Worm (Caenorhabditis elegans) whole organism, young adult: ENCODE data around the gene F45E4.6.

ENCODE experiments used
- B0019.2 ChIP-seq: fragments of 200-800 bp; sonication (Bioruptor generic); conservative IDR thresholded peaks from 2 replicates; pipeline ENCODE4 v1.3.6; 2022; ENCODE audit warnings: missing genetic modification reagents, missing genetic modification characterization, missing compliant biosample characterization
- B0035.1 ChIP-seq: sonication (generic microtip); optimal IDR thresholded peaks from 2 replicates; lab custom pipeline; 2016; ENCODE audit warnings: missing genetic modification characterization, mild to moderate bottlenecking, missing compliant biosample characterization, missing genotype, missing genetic modification reagents
- B0261.1 ChIP-seq: sonication (generic microtip); optimal IDR thresholded peaks from 2 replicates; lab custom pipeline; 2016; ENCODE audit warnings: mild to moderate bottlenecking, missing genetic modification characterization, moderate library complexity, missing compliant biosample characterization
- C06A6.2 ChIP-seq: fragments of 200-800 bp; sonication (Bioruptor generic); conservative IDR thresholded peaks from 2 replicates; pipeline ENCODE4 v1.3.6; 2022; ENCODE audit warnings: missing genetic modification characterization, missing compliant biosample characterization
- D2030.7 ChIP-seq: fragments of 200-800 bp; sonication (Bioruptor generic); IDR thresholded peaks from 2 replicates; pipeline ENCODE4 v1.3.6; 2022; ENCODE audit warnings: missing genetic modification reagents, missing genetic modification characterization, missing compliant biosample characterization
- F10E7.11 ChIP-seq: sonication (generic microtip); optimal IDR thresholded peaks from 2 replicates; lab custom pipeline; 2017; ENCODE audit warnings: mild to moderate bottlenecking, missing genetic modification characterization, moderate library complexity, missing compliant biosample characterization
- F22D6.2 ChIP-seq: sonication (generic microtip); optimal IDR thresholded peaks from 2 replicates; lab custom pipeline; 2016; ENCODE audit warnings: mild to moderate bottlenecking, missing genetic modification characterization, missing compliant biosample characterization
- F23B12.7 ChIP-seq: sonication (generic microtip); optimal IDR thresholded peaks from 2 replicates; lab custom pipeline; 2017; ENCODE audit warnings: missing genetic modification characterization, mild to moderate bottlenecking, missing compliant biosample characterization, antibody characterized with exemption, moderate library complexity; ENCODE audit not compliant: insufficient read depth
- F39B2.1 ChIP-seq: fragments of 200-800 bp; sonication (Bioruptor generic); IDR thresholded peaks from 2 replicates; pipeline ENCODE4 v1.3.6; 2022; ENCODE audit warnings: missing genetic modification reagents, missing genetic modification characterization, missing compliant biosample characterization
- F49E8.2 ChIP-seq: sonication (generic microtip); optimal IDR thresholded peaks from 3 replicates; lab custom pipeline; 2017; ENCODE audit warnings: missing genetic modification characterization, mild to moderate bottlenecking, missing compliant biosample characterization, antibody characterized with exemption, moderate library complexity; ENCODE audit not compliant: insufficient read depth
- K12H6.12 ChIP-seq: fragments of 200-800 bp; sonication (Bioruptor generic); optimal IDR thresholded peaks from 2 replicates; lab custom pipeline; 2018; ENCODE audit warnings: mild to moderate bottlenecking, missing genetic modification characterization, missing compliant biosample characterization
- Y56A3A.18 ChIP-seq: fragments of 200-800 bp; sonication (Bioruptor generic); IDR thresholded peaks from 2 replicates; pipeline ENCODE4 v1.3.6; 2022; ENCODE audit warnings: missing genetic modification reagents, missing genetic modification characterization, missing compliant biosample characterization
- Y67H2A.10 ChIP-seq: fragments of 200-800 bp; sonication (Bioruptor generic); conservative IDR thresholded peaks from 2 replicates; pipeline ENCODE4 v1.3.6; 2022; ENCODE audit warnings: missing genetic modification reagents, missing genetic modification characterization, missing compliant biosample characterization
- ZK185.1 ChIP-seq: sonication (generic microtip); optimal IDR thresholded peaks from 2 replicates; lab custom pipeline; 2016; ENCODE audit warnings: mild to moderate bottlenecking, missing genetic modification characterization, missing compliant biosample characterization; ENCODE audit not compliant: poor library complexity, severe bottlenecking
- ama-1 ChIP-seq, 3 experiments: fragments of 150-350 bp in 1 of 3; sonication (generic microtip) in 2 of 3; optimal IDR thresholded peaks; 2 replicates each; lab custom pipeline; 2014 to 2018; ENCODE audit warnings: missing biosample characterization in 2 of 3, missing genetic modification characterization in 2 of 3, missing genetic modification reagents in 2 of 3
- aptf-2 ChIP-seq: fragments of 200-800 bp; sonication (Bioruptor generic); conservative IDR thresholded peaks from 2 replicates; pipeline ENCODE4 v1.3.6; 2022; ENCODE audit warnings: missing genetic modification reagents, missing genetic modification characterization, missing compliant biosample characterization
- attf-5 ChIP-seq: fragments of 200-800 bp; sonication (Bioruptor generic); optimal IDR thresholded peaks from 2 replicates; lab custom pipeline; 2018; ENCODE audit warnings: mild to moderate bottlenecking, missing genetic modification characterization, missing compliant biosample characterization
- ceh-100 ChIP-seq: fragments of 200-800 bp; sonication (Bioruptor generic); IDR thresholded peaks from 2 replicates; pipeline ENCODE4 v1.3.6; 2022; ENCODE audit warnings: missing genetic modification reagents, missing genetic modification characterization, missing compliant biosample characterization
- ceh-27 ChIP-seq: fragments of 200-800 bp; sonication (Bioruptor generic); optimal IDR thresholded peaks from 2 replicates; lab custom pipeline; 2018; ENCODE audit warnings: mild to moderate bottlenecking, missing genetic modification characterization, moderate library complexity, missing compliant biosample characterization
- ceh-40 ChIP-seq: fragments of 200-800 bp; sonication (Bioruptor generic); IDR thresholded peaks from 2 replicates; pipeline ENCODE4 v1.3.6; 2022; ENCODE audit warnings: missing genetic modification characterization, missing compliant biosample characterization
- ceh-91 ChIP-seq: fragments of 200-800 bp; sonication (Bioruptor generic); IDR thresholded peaks from 2 replicates; pipeline ENCODE4 v1.3.6; 2022; ENCODE audit warnings: missing genetic modification reagents, missing genetic modification characterization, missing compliant biosample characterization
- dpl-1 ChIP-seq: fragments of 150-350 bp; optimal IDR thresholded peaks from 2 replicates; lab custom pipeline; 2014; ENCODE audit warnings: missing biosample characterization, missing genetic modification reagents, missing genetic modification characterization
- efl-1 ChIP-seq: fragments of 150-350 bp; optimal IDR thresholded peaks from 2 replicates; lab custom pipeline; 2014; ENCODE audit warnings: missing biosample characterization, missing genetic modification reagents, missing genetic modification characterization
- egrh-3 ChIP-seq: fragments of 200-800 bp; sonication (Bioruptor generic); IDR thresholded peaks from 2 replicates; pipeline ENCODE4 v1.3.6; 2022; ENCODE audit warnings: missing genetic modification reagents, missing genetic modification characterization, missing compliant biosample characterization
- him-1 ChIP-seq: sonication (generic microtip); optimal IDR thresholded peaks from 2 replicates; lab custom pipeline; 2016; ENCODE audit warnings: missing genotype, missing genetic modification reagents, missing genetic modification characterization, missing compliant biosample characterization
- hsf-1 ChIP-seq: fragments of 200-800 bp; sonication (Bioruptor generic); IDR thresholded peaks from 2 replicates; pipeline ENCODE4 v1.3.6; 2022; ENCODE audit warnings: missing genetic modification reagents, missing genetic modification characterization, missing compliant biosample characterization
- let-526 ChIP-seq: fragments of 200-800 bp; sonication (Bioruptor generic); IDR thresholded peaks from 2 replicates; pipeline ENCODE4 v1.3.6; 2022; ENCODE audit warnings: missing genetic modification reagents, missing genetic modification characterization, missing compliant biosample characterization
- let-607 ChIP-seq, 2 experiments: fragments of 200-800 bp in 1 of 2; sonication (Bioruptor generic) in 1 of 2; sonication (generic microtip) in 1 of 2; optimal IDR thresholded peaks; 2 replicates each; lab custom pipeline; 2016 to 2018; ENCODE audit warnings: mild to moderate bottlenecking in 2 of 2, missing compliant biosample characterization in 2 of 2, missing genetic modification characterization in 2 of 2, moderate library complexity in 2 of 2, missing genotype in 1 of 2
- lin-35 ChIP-seq, 3 experiments: fragments of 150-350 bp in 2 of 3; sonication (generic microtip) in 1 of 3; optimal IDR thresholded peaks; 2 replicates each; lab custom pipeline; 2014 to 2018; ENCODE audit warnings: missing biosample characterization in 3 of 3, missing genetic modification characterization in 3 of 3, missing genetic modification reagents in 3 of 3
- lin-54 ChIP-seq: fragments of 200-800 bp; sonication (Bioruptor generic); optimal IDR thresholded peaks from 2 replicates; lab custom pipeline; 2018; ENCODE audit warnings: mild to moderate bottlenecking, missing genetic modification characterization, missing compliant biosample characterization
- madf-3 ChIP-seq: fragments of 200-800 bp; sonication (Bioruptor generic); IDR thresholded peaks from 2 replicates; pipeline ENCODE4 v1.3.6; 2022; ENCODE audit warnings: missing genetic modification reagents, missing genetic modification characterization, missing compliant biosample characterization
- madf-6 ChIP-seq: fragments of 200-800 bp; sonication (Bioruptor generic); IDR thresholded peaks from 2 replicates; pipeline ENCODE4 v1.3.6; 2022; ENCODE audit warnings: missing genetic modification reagents, missing genetic modification characterization, missing compliant biosample characterization
- mxl-1 ChIP-seq: sonication (generic microtip); optimal IDR thresholded peaks from 2 replicates; lab custom pipeline; 2016; ENCODE audit warnings: missing genetic modification characterization, missing compliant biosample characterization
- nfya-1 ChIP-seq: sonication (generic microtip); optimal IDR thresholded peaks from 2 replicates; lab custom pipeline; 2017; ENCODE audit warnings: antibody characterized with exemption, missing compliant biosample characterization, missing genetic modification characterization, borderline replicate concordance; ENCODE audit not compliant: insufficient read depth
- nfya-2 ChIP-seq: fragments of 200-800 bp; sonication (Bioruptor generic); IDR thresholded peaks from 2 replicates; pipeline ENCODE4 v1.3.6; 2022; ENCODE audit warnings: missing genetic modification reagents, missing genetic modification characterization, missing compliant biosample characterization
- nhr-90 ChIP-seq: sonication (generic microtip); optimal IDR thresholded peaks from 2 replicates; lab custom pipeline; 2016; ENCODE audit warnings: missing genotype, mild to moderate bottlenecking, missing genetic modification characterization, missing compliant biosample characterization
- pbrm-1 ChIP-seq: fragments of 200-800 bp; sonication (Bioruptor generic); IDR thresholded peaks from 2 replicates; pipeline ENCODE4 v1.3.6; 2022; ENCODE audit warnings: missing genetic modification reagents, missing genetic modification characterization, missing compliant biosample characterization
- pha-4 ChIP-seq: fragments of 150-350 bp; sonication (generic microtip); optimal IDR thresholded peaks from 2 replicates; lab custom pipeline; 2014; ENCODE audit warnings: missing biosample characterization, missing genetic modification reagents, missing genetic modification characterization
- rpc-1 ChIP-seq, 2 experiments: fragments of 150-350 bp in 1 of 2; sonication (generic microtip) in 1 of 2; optimal IDR thresholded peaks; 2 replicates each; lab custom pipeline; 2014 to 2018; ENCODE audit warnings: missing biosample characterization in 1 of 2, missing genetic modification characterization in 1 of 2, missing genetic modification reagents in 1 of 2, missing genotype in 1 of 2
- snpc-4 ChIP-seq, 5 experiments: fragments of 150-350 bp in 1 of 5; sonication (generic microtip) in 4 of 5; optimal IDR thresholded peaks; 2 replicates each; lab custom pipeline; 2014 to 2018; ENCODE audit warnings: missing genetic modification characterization in 5 of 5, missing biosample characterization in 3 of 5, antibody characterized with exemption in 2 of 5, mild to moderate bottlenecking in 2 of 5, missing compliant biosample characterization in 2 of 5, missing genotype in 2 of 5, moderate library complexity in 2 of 5, missing genetic modification reagents in 1 of 5
- somi-1 ChIP-seq: fragments of 200-800 bp; sonication (Bioruptor generic); optimal IDR thresholded peaks from 2 replicates; lab custom pipeline; 2018; ENCODE audit warnings: mild to moderate bottlenecking, missing genetic modification characterization, missing compliant biosample characterization
- sptf-2 ChIP-seq: fragments of 200-800 bp; sonication (Bioruptor generic); optimal IDR thresholded peaks from 2 replicates; lab custom pipeline; 2018; ENCODE audit warnings: mild to moderate bottlenecking, missing genetic modification characterization, missing compliant biosample characterization
- tbx-9 ChIP-seq: sonication (generic microtip); optimal IDR thresholded peaks from 2 replicates; lab custom pipeline; 2016; ENCODE audit warnings: borderline replicate concordance, missing genetic modification characterization, inconsistent platforms, missing compliant biosample characterization
- ztf-18 ChIP-seq: sonication (generic microtip); optimal IDR thresholded peaks from 2 replicates; lab custom pipeline; 2016; ENCODE audit warnings: missing genotype, mild to moderate bottlenecking, missing genetic modification characterization, missing compliant biosample characterization
- ztf-26 ChIP-seq: sonication (generic microtip); optimal IDR thresholded peaks from 2 replicates; lab custom pipeline; 2017; ENCODE audit warnings: missing genetic modification characterization, missing compliant biosample characterization
- ztf-28 ChIP-seq: fragments of 200-800 bp; sonication (Bioruptor generic); IDR thresholded peaks from 2 replicates; pipeline ENCODE4 v1.3.6; 2022; ENCODE audit warnings: missing genetic modification reagents, missing genetic modification characterization, missing compliant biosample characterization
- ztf-6 ChIP-seq: fragments of 200-800 bp; sonication (Bioruptor generic); IDR thresholded peaks from 2 replicates; pipeline ENCODE4 v1.3.6; 2022; ENCODE audit warnings: missing genetic modification reagents, missing genetic modification characterization, missing compliant biosample characterization

The F45E4.6 gene

ce11 chrIV:7632535-7632934 lies at the start of gene F45E4.6:
Gene F45E4.6 (minus strand): TSS chrIV:7632548.
- TF ChIP-seq pha-4 (tag; lab: Kevin White, UChicago) (no peak), lin-35 (GFP tag; optimal IDR thresholded peaks at IDR 0.05; lab: Kevin White, UChicago) (peak in 2 of 3 experiments; percentile 11 to 81), let-607 (tag; optimal IDR thresholded peaks at IDR 0.05; lab: Kevin White, UChicago) (no peak), let-526 (GFP tag; lab: Robert Waterston, UW) (no peak), F49E8.2 (tag; lab: Kevin White, UChicago) (no peak), C06A6.2 (GFP tag; lab: Robert Waterston, UW) (no peak), lin-54 (peak; percentile 62), somi-1 (GFP tag; lab: Kevin White, UChicago) (no peak), ceh-100 (GFP tag; lab: Robert Waterston, UW) (no peak), F22D6.2 (tag; lab: Kevin White, UChicago) (no peak), tbx-9 (tag; lab: Kevin White, UChicago) (no peak), nhr-90 (tag; lab: Kevin White, UChicago) (no peak), ama-1 (optimal IDR thresholded peaks at IDR 0.05; lab: Kevin White, UChicago) (no peak), ama-1 (GFP tag; optimal IDR thresholded peaks at IDR 0.05; lab: Kevin White, UChicago) (no peak), him-1 (tag; lab: Kevin White, UChicago) (peak; percentile 29), B0261.1 (no peak), pbrm-1 (GFP tag; lab: Robert Waterston, UW) (no peak), ceh-27 (no peak), ceh-40 (GFP tag; lab: Robert Waterston, UW) (no peak), hsf-1 (GFP tag; lab: Robert Waterston, UW) (no peak), aptf-2 (GFP tag; lab: Robert Waterston, UW) (no peak), B0035.1 (tag; lab: Kevin White, UChicago) (no peak), ztf-18 (tag; lab: Kevin White, UChicago) (no peak), nfya-2 (GFP tag; lab: Robert Waterston, UW) (no peak), nfya-1 (tag; lab: Kevin White, UChicago) (no peak), rpc-1 (optimal IDR thresholded peaks at IDR 0.05; lab: Kevin White, UChicago) (no peak), rpc-1 (tag; optimal IDR thresholded peaks at IDR 0.05; lab: Kevin White, UChicago) (no peak), Y56A3A.18 (no peak), ztf-6 (no peak), ceh-91 (GFP tag; lab: Robert Waterston, UW) (no peak), F39B2.1 (GFP tag; lab: Robert Waterston, UW) (no peak), B0019.2 (no peak), madf-6 (GFP tag; lab: Robert Waterston, UW) (peak; percentile 20; the same call in 1 of the 2 replicates), Y67H2A.10 (no peak), mxl-1 (no peak), sptf-2 (GFP tag; lab: Kevin White, UChicago) (no peak), F10E7.11 (tag; lab: Kevin White, UChicago) (no peak), ztf-28 (GFP tag; lab: Robert Waterston, UW) (no peak), madf-3 (GFP tag; lab: Robert Waterston, UW) (no peak), F23B12.7 (tag; lab: Kevin White, UChicago) (no peak), D2030.7 (GFP tag; lab: Robert Waterston, UW) (no peak), efl-1 (GFP tag; lab: Kevin White, UChicago) (peak; percentile 62), ztf-26 (no peak), ZK185.1 (no peak), snpc-4 (GFP tag; optimal IDR thresholded peaks at IDR 0.05; lab: Kevin White, UChicago) (no peak), snpc-4 (tag; optimal IDR thresholded peaks at IDR 0.05; lab: Kevin White, UChicago) (peak in 2 of 4 experiments; percentile 2 to 15), K12H6.12 (no peak), attf-5 (GFP tag; lab: Kevin White, UChicago) (no peak), dpl-1 (peak; percentile 63), egrh-3 (GFP tag; lab: Robert Waterston, UW) (no peak)
